Worm (Caenorhabditis elegans): ENCODE data around the gene Y59E9AL.36.
A peak's percentile ranks its signal among the peaks of the same experiment; 100 is the strongest.
"Not testable (repeated sequence)": the region's sequence is repeated elsewhere in the genome, so short reads cannot be mapped to it uniquely, and the experiment has no call there.

Gene Y59E9AL.36

DNA sequence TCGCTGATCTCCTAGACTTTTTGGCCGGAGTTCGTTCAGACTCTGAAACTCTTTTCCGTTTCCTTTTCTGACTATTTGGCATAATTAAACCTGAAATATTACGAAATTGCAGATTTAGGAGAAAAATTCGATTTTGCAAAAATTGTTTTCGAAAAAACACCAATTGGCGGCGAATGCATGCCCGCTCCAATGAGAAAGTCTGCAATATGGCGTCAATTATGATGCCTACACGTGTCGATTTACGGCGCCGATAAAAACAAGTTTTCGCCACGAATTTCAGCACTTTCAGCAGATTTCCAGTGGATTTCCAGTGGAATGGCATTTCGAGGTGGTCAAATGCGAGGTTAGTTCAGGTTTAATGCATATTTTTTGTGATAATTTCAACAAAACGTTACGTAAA, at the start of gene Y59E9AL.36, which contains the start of gene nbet-1:
Gene Y59E9AL.36, minus strand, starts transcription at position 92 of the 400 bp plus-strand sequence.
Gene nbet-1, plus strand, starts transcription at position 112 of the 400 bp plus-strand sequence.
- TF ChIP-seq hmg-11 (tag; optimal IDR thresholded peaks at IDR 0.05) (peak; percentile 91), jun-1 (tag; optimal IDR thresholded peaks at IDR 0.05) (peak; percentile 51), pqm-1 (tag; optimal IDR thresholded peaks at IDR 0.05) (peak; percentile 17), nhr-77 (tag; optimal IDR thresholded peaks at IDR 0.05) (peak; percentile 63), R02D3.7 (tag; optimal IDR thresholded peaks at IDR 0.05) (peak; percentile 97), elt-2 (tag; optimal IDR thresholded peaks at IDR 0.05) (peak; percentile 46), elt-1 (tag; optimal IDR thresholded peaks at IDR 0.05) (no peak), elt-3 (tag; optimal IDR thresholded peaks at IDR 0.05) (no peak), ama-1 (optimal IDR thresholded peaks at IDR 0.05) (no peak), nhr-25 (tag; optimal IDR thresholded peaks at IDR 0.05) (peak; percentile 62), snpc-4 (tag; optimal IDR thresholded peaks at IDR 0.05) (peak; percentile 84), nfya-1 (tag; optimal IDR thresholded peaks at IDR 0.05; ENCODE audit: insufficient read depth) (peak; percentile 77), ceh-82 (tag; optimal IDR thresholded peaks at IDR 0.05) (no peak), zag-1 (tag; optimal IDR thresholded peaks at IDR 0.05) (no peak), ceh-28 (tag; optimal IDR thresholded peaks at IDR 0.05) (peak; percentile 65), tbx-2 (tag; optimal IDR thresholded peaks at IDR 0.05) (no peak), ceh-16 (tag; optimal IDR thresholded peaks at IDR 0.05) (no peak), egl-5 (tag; optimal IDR thresholded peaks at IDR 0.05) (peak; percentile 94), nhr-11 (tag; optimal IDR thresholded peaks at IDR 0.05) (peak; percentile 69), lin-39 (tag; optimal IDR thresholded peaks at IDR 0.05) (peak; percentile 63), nhr-43 (tag; optimal IDR thresholded peaks at IDR 0.05; ENCODE audit: poor library complexity, severe bottlenecking) (peak; percentile 24), lin-15B (tag; optimal IDR thresholded peaks at IDR 0.05) (peak; percentile 96), fkh-2 (tag; optimal IDR thresholded peaks at IDR 0.05) (peak; percentile 58), lsy-12 (tag; optimal IDR thresholded peaks at IDR 0.05) (peak; percentile 48), pha-4 (tag; optimal IDR thresholded peaks at IDR 0.05) (peak; percentile 86)

ce11 chrIV:5258385-5258784, 49.1 kb upstream of the Y59E9AL.36 start, which contains the start of gene ttbk-2.1:
Gene ttbk-2.1, plus strand, starts transcription at chrIV:5258685.
- TF ChIP-seq pqm-1, hmg-11, nhr-28 (tag; optimal IDR thresholded peaks at IDR 0.05): not testable (repeated sequence)

DNA sequence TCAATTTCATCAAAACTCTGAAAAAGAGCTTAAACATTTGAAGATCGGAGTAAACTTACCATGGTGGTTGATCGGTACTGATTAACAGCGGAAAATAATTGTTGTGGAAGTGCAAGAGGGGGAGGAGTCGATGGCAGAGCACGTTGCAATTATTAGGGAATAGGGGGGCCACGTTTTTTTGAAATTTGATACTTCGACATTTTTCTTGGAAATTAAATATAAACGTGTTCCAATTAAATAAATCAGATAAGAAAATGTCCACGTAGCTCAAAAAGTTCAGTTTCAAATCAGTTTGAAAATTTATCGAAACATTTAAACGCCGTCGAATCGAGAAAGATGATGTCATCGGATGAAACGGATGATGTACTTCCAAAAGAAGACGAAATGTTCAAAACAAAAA, 47.5 kb upstream of the Y59E9AL.36 start, which contains the start of gene F36H12.9:
Gene F36H12.9, plus strand, starts transcription at position 301 of the 400 bp plus-strand sequence.
- TF ChIP-seq egl-27, fos-1, nhr-67 (tag; optimal IDR thresholded peaks at IDR 0.05): not testable (repeated sequence)

DNA sequence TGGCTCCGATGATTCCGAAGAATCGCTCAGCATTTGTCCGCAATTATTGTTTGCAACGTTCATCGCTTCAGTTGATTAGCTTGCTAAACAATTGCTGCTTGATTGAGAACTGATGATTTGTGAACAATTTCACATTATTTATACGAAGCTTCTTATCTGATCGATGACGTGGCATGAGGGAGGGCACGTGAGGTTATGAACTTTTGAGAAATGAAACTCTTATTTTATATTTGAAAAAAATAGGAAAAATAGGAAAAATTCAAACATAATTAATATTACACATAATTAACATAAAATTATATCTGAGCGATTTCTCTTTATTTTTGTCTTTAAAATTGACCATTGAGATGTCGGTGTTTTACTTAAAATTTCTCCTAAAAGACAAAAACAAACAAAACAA, 45.4 kb upstream of the Y59E9AL.36 start, which contains the start of gene F36H12.10:
Gene F36H12.10, minus strand, starts transcription at position 101 of the 400 bp plus-strand sequence.
- TF ChIP-seq eor-1 (tag; optimal IDR thresholded peaks at IDR 0.05); fkh-10 (GFP tag; optimal IDR thresholded peaks at IDR 0.05); nhr-77 (tag; optimal IDR thresholded peaks at IDR 0.05): not testable (repeated sequence)

DNA sequence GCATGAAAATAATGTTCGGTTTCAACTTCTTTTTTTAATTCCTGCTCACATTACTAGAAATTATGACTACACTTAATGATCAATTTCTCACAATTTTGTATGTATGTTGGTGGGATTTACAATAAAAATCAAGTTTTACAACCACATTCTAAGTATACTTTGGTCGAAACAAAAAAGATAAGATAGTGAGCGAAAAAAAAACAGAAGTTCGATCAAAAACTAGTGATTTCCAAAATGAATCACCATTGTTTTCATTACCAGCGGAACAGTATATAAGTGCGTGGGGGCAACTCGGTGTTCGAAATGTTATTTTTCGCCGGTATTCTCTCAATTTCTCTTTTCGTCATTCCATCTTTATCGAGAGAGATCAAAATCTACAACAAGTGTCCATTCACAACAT, 21.2 kb upstream of the Y59E9AL.36 start, which contains the start of gene thn-5:
Gene thn-5, plus strand, starts transcription at position 301 of the 400 bp plus-strand sequence.
- TF ChIP-seq lin-39 (tag; optimal IDR thresholded peaks at IDR 0.05) (no peak), hmg-11 (tag; optimal IDR thresholded peaks at IDR 0.05) (no peak), mml-1 (tag; optimal IDR thresholded peaks at IDR 0.05) (no peak), nhr-23 (tag; optimal IDR thresholded peaks at IDR 0.05) (no peak), sea-2 (GFP tag; optimal IDR thresholded peaks at IDR 0.05) (no peak), lsy-12 (tag; optimal IDR thresholded peaks at IDR 0.05) (no peak), nhr-11 (tag; optimal IDR thresholded peaks at IDR 0.05) (no peak), ZK546.5 (tag; optimal IDR thresholded peaks at IDR 0.05) (no peak), pqm-1 (tag; optimal IDR thresholded peaks at IDR 0.05) (no peak), egl-27 (tag; optimal IDR thresholded peaks at IDR 0.05) (no peak)

Measured in whole organism, L3 larva.